Worm (Caenorhabditis elegans) whole organism, mixed stage, embryonic: ENCODE measurements around the gene F58B6.1.

Experiments used
- M03D4.4 ChIP-seq: sonication (generic microtip); optimal IDR thresholded peaks from 2 replicates; lab custom pipeline; 2017; ENCODE audit warnings: mild to moderate bottlenecking, missing genetic modification characterization, missing compliant biosample characterization
- bed-3 ChIP-seq: fragments of 200-800 bp; sonication (Bioruptor generic); optimal IDR thresholded peaks from 3 replicates; lab custom pipeline; 2018; ENCODE audit warnings: mild to moderate bottlenecking, missing genetic modification characterization, moderate library complexity, missing compliant biosample characterization
- blmp-1 ChIP-seq: fragments of 150-350 bp; optimal IDR thresholded peaks from 2 replicates; lab custom pipeline; 2014; ENCODE audit warnings: missing biosample characterization, missing genetic modification characterization
- ces-1 ChIP-seq: fragments of 150-350 bp; optimal IDR thresholded peaks from 2 replicates; lab custom pipeline; 2014; ENCODE audit warnings: missing biosample characterization, missing genetic modification reagents, missing genetic modification characterization
- drap-1 ChIP-seq: fragments of 200-800 bp; sonication (Bioruptor generic); optimal IDR thresholded peaks from 3 replicates; lab custom pipeline; 2018; ENCODE audit warnings: mild to moderate bottlenecking, missing genetic modification characterization, missing compliant biosample characterization
- elt-3 ChIP-seq: fragments of 150-350 bp; optimal IDR thresholded peaks from 2 replicates; lab custom pipeline; 2014; ENCODE audit warnings: missing biosample characterization, missing genetic modification characterization
- lin-13 ChIP-seq: fragments of 150-350 bp; optimal IDR thresholded peaks from 2 replicates; lab custom pipeline; 2014; ENCODE audit warnings: missing biosample characterization, missing genetic modification characterization
- sem-2 ChIP-seq: fragments of 200-800 bp; sonication (Bioruptor generic); optimal IDR thresholded peaks from 2 replicates; lab custom pipeline; 2018; ENCODE audit warnings: mild to moderate bottlenecking, missing genetic modification characterization, missing compliant biosample characterization
- unc-39 ChIP-seq: fragments of 150-350 bp; optimal IDR thresholded peaks from 2 replicates; lab custom pipeline; 2014; ENCODE audit warnings: missing biosample characterization, missing genetic modification characterization
- unc-62 ChIP-seq: fragments of 150-350 bp; optimal IDR thresholded peaks from 2 replicates; lab custom pipeline; 2014; ENCODE audit warnings: missing biosample characterization, missing genetic modification reagents, missing genetic modification characterization

DNA sequence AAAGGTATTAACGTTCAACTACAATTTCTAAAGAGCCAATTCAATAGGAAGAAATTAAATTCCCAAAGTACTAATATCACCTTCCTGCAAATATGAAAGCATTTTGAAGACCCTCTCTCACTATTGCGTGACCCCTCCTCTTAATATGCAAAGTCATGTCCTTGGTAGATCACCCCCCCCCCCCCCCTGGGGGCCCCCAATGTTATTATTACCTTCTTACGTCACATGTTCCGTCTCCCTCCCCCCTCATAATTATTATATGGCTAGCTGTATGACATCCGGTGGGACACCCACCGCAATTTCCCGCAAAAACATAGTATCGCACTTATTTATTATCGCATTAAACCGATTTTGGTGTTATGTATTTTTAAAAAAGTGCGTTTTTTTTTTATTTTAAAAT is 46.2 kb upstream of the F58B6.1 start:
- TF ChIP-seq lin-13 (tag; lab: Kevin White, UChicago) (no peak), unc-39 (tag; lab: Kevin White, UChicago) (no peak), drap-1 (no peak), ces-1 (no peak), unc-62 (GFP tag; lab: Kevin White, UChicago) (no peak), bed-3 (GFP tag; lab: Kevin White, UChicago) (no peak), elt-3 (tag; lab: Kevin White, UChicago) (no peak), sem-2 (GFP tag; lab: Kevin White, UChicago) (no peak), M03D4.4 (no peak), blmp-1 (tag; lab: Kevin White, UChicago) (no peak)
